Worm (Caenorhabditis elegans) whole organism, L4/young adult: ENCODE data around the gene pah-1.

Source experiments
- W03F9.2 ChIP-seq: fragments of 150-350 bp; optimal IDR thresholded peaks from 2 replicates; lab custom pipeline; 2014; ENCODE audit warnings: missing biosample characterization, missing genetic modification characterization
- dao-5 ChIP-seq: sonication (generic microtip); optimal IDR thresholded peaks from 2 replicates; lab custom pipeline; 2016; ENCODE audit warnings: missing genotype, missing genetic modification characterization, moderate library complexity, missing compliant biosample characterization
- him-1 ChIP-seq: sonication (generic microtip); optimal IDR thresholded peaks from 2 replicates; lab custom pipeline; 2016; ENCODE audit warnings: missing genotype, missing genetic modification reagents, missing genetic modification characterization, missing compliant biosample characterization

- peak; percentile 2 for TF ChIP-seq him-1 (tag; lab: Kevin White, UChicago)
- no peak for TF ChIP-seq dao-5 (tag; lab: Kevin White, UChicago)
- TF ChIP-seq W03F9.2 (tag; lab: Kevin White, UChicago), result no peak
Observed at ce11 chrII:8747246-8747938, 19.4 kb downstream of the pah-1 start.
